Worm (Caenorhabditis elegans): Measurements from ENCODE around the gene trx-5.

DNA sequence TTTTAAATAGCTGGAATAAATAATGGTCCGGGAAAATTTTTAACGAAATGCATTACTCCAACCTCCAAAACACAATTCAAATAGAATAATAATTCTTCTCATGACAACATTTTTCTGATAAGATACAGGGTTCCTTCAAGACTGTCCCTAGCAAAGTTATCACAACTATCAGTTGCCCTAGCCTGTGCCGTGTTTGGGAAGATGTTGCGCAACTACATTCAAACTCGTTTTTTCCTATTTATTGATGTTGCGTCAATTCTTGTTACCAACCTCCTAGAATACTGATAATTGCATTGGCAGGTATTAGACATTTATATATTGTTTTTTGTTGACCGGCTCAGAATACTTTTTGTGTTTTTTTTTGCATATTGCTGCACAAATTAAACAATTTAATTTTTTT, 20.9 kb upstream of the trx-5 start:
- TF ChIP-seq dpl-1 (GFP tag; optimal IDR thresholded peaks at IDR 0.05): no peak
- no peak for TF ChIP-seq ceh-82 (tag; optimal IDR thresholded peaks at IDR 0.05)
- no peak for TF ChIP-seq sptf-1 (tag; optimal IDR thresholded peaks at IDR 0.05)
- no peak for TF ChIP-seq F16B12.6 (tag; optimal IDR thresholded peaks at IDR 0.05)
- no peak for TF ChIP-seq unc-130 (tag; optimal IDR thresholded peaks at IDR 0.05)
- no peak for TF ChIP-seq nhr-90 (tag; optimal IDR thresholded peaks at IDR 0.05; ENCODE audit: poor library complexity)
- no peak for TF ChIP-seq snpc-4 (tag; optimal IDR thresholded peaks at IDR 0.05)
